Fruit fly (Drosophila melanogaster) whole organism, embryonic: ENCODE results near the gene ATP8B.

Experiments used
- ATbp ChIP-seq: fragments of 200-800 bp; sonication (Bioruptor generic); optimal IDR thresholded peaks from 2 replicates; lab custom pipeline; 2017; ENCODE audit warnings: missing biosample characterization, mild to moderate bottlenecking, missing genetic modification characterization, missing genetic modification reagents
- Atf3 ChIP-seq: fragments of 200-800 bp; sonication (Bioruptor generic); optimal IDR thresholded peaks from 3 replicates; lab custom pipeline; 2016; ENCODE audit warnings: missing biosample characterization, missing genetic modification characterization
- Blimp-1 ChIP-seq: fragments of 200-800 bp; sonication (Bioruptor generic); optimal IDR thresholded peaks from 3 replicates; lab custom pipeline; 2018; ENCODE audit warnings: missing biosample characterization, missing genetic modification characterization, mild to moderate bottlenecking, moderate library complexity, missing genetic modification reagents
- CG11093 ChIP-seq: fragments of 200-800 bp; sonication (Bioruptor generic); IDR thresholded peaks from 3 replicates; pipeline ENCODE4 v1.3.6; 2022; ENCODE audit warnings: missing biosample characterization, missing genetic modification characterization
- CG11695 ChIP-seq: fragments of 200-800 bp; sonication (Bioruptor generic); IDR thresholded peaks from 3 replicates; pipeline ENCODE4 v1.3.6; 2022; ENCODE audit warnings: missing biosample characterization, missing genetic modification characterization
- CG12236 ChIP-seq: fragments of 200-800 bp; sonication (Bioruptor generic); optimal IDR thresholded peaks from 2 replicates; lab custom pipeline; 2016; ENCODE audit warnings: missing biosample characterization, missing genetic modification characterization
- CG14050 ChIP-seq: fragments of 200-800 bp; sonication (Bioruptor generic); IDR thresholded peaks from 3 replicates; pipeline ENCODE4 v1.3.6; 2022; ENCODE audit warnings: missing biosample characterization, missing genetic modification characterization
- CG1603 ChIP-seq: fragments of 200-800 bp; sonication (Bioruptor generic); optimal IDR thresholded peaks from 2 replicates; lab custom pipeline; 2019; ENCODE audit warnings: missing biosample characterization, mild to moderate bottlenecking, missing genetic modification characterization, moderate library complexity
- CG2116 ChIP-seq: fragments of 200-800 bp; sonication (Bioruptor generic); optimal IDR thresholded peaks from 3 replicates; lab custom pipeline; 2018; ENCODE audit warnings: missing biosample characterization, mild to moderate bottlenecking, missing genetic modification characterization
- CG32772 ChIP-seq: fragments of 200-800 bp; sonication (Bioruptor generic); IDR thresholded peaks from 2 replicates; pipeline ENCODE4 v1.3.6; 2022; ENCODE audit warnings: missing biosample characterization, missing genetic modification characterization
- CG3838 ChIP-seq: fragments of 200-800 bp; sonication (Bioruptor generic); optimal IDR thresholded peaks from 3 replicates; lab custom pipeline; 2016; ENCODE audit warnings: missing biosample characterization, missing genetic modification characterization
- CG4282 ChIP-seq: fragments of 200-800 bp; sonication (Bioruptor generic); optimal IDR thresholded peaks from 2 replicates; lab custom pipeline; 2016; ENCODE audit warnings: missing biosample characterization, missing genetic modification characterization
- CG4328 ChIP-seq: fragments of 200-800 bp; sonication (Bioruptor generic); optimal IDR thresholded peaks from 3 replicates; lab custom pipeline; 2017; ENCODE audit warnings: missing biosample characterization, missing genetic modification reagents, missing genetic modification characterization
- CG43689 ChIP-seq: fragments of 200-800 bp; sonication (Bioruptor generic); IDR thresholded peaks from 2 replicates; pipeline ENCODE4 v1.3.6; 2022; ENCODE audit warnings: missing biosample characterization, missing genetic modification characterization
- CG6813 ChIP-seq: fragments of 200-800 bp; sonication (Bioruptor generic); optimal IDR thresholded peaks from 2 replicates; lab custom pipeline; 2017; ENCODE audit warnings: missing biosample characterization, missing genetic modification characterization, mild to moderate bottlenecking, moderate library complexity, missing genetic modification reagents
- CG7745 ChIP-seq: fragments of 200-800 bp; sonication (Bioruptor generic); optimal IDR thresholded peaks from 2 replicates; lab custom pipeline; 2018; ENCODE audit warnings: missing biosample characterization, mild to moderate bottlenecking, missing genetic modification characterization, moderate library complexity
- CG8281 ChIP-seq: fragments of 200-800 bp; sonication (Bioruptor generic); optimal IDR thresholded peaks from 2 replicates; lab custom pipeline; 2018; ENCODE audit warnings: missing biosample characterization, mild to moderate bottlenecking, missing genetic modification characterization, moderate library complexity
- CG9727 ChIP-seq: fragments of 200-800 bp; sonication (Bioruptor generic); optimal IDR thresholded peaks from 3 replicates; lab custom pipeline; 2017; ENCODE audit warnings: missing biosample characterization, mild to moderate bottlenecking, missing genetic modification characterization
- Drgx ChIP-seq: fragments of 200-800 bp; sonication (Bioruptor generic); IDR thresholded peaks from 2 replicates; pipeline ENCODE4 v1.3.6; 2022; ENCODE audit warnings: missing biosample characterization, missing genetic modification characterization
- ERR ChIP-seq: fragments of 200-800 bp; sonication (Bioruptor generic); optimal IDR thresholded peaks from 2 replicates; lab custom pipeline; 2016; ENCODE audit warnings: missing biosample characterization, missing genetic modification characterization
- Fer3 ChIP-seq: fragments of 200-800 bp; sonication (Bioruptor generic); optimal IDR thresholded peaks from 2 replicates; lab custom pipeline; 2018; ENCODE audit warnings: missing biosample characterization, mild to moderate bottlenecking, missing genetic modification characterization, moderate library complexity
- MBD-R2 ChIP-seq: fragments of 200-800 bp; sonication (Bioruptor generic); IDR thresholded peaks from 2 replicates; pipeline ENCODE4 v1.3.6; 2022; ENCODE audit warnings: missing biosample characterization, missing genetic modification characterization
- MTF-1 ChIP-seq: fragments of 200-800 bp; sonication (Bioruptor generic); optimal IDR thresholded peaks from 2 replicates; lab custom pipeline; 2018; ENCODE audit warnings: missing biosample characterization, mild to moderate bottlenecking, missing genetic modification characterization, borderline replicate concordance
- Mes4 ChIP-seq: fragments of 200-800 bp; sonication (Bioruptor generic); optimal IDR thresholded peaks from 2 replicates; lab custom pipeline; 2016; ENCODE audit warnings: missing biosample characterization, missing genetic modification characterization
- NK7.1 ChIP-seq: fragments of 200-800 bp; sonication (Bioruptor generic); optimal IDR thresholded peaks from 3 replicates; lab custom pipeline; 2016; ENCODE audit warnings: missing biosample characterization, missing genetic modification characterization
- Taf1 ChIP-seq: fragments of 200-800 bp; sonication (Bioruptor generic); IDR thresholded peaks from 2 replicates; pipeline ENCODE4 v1.3.6; 2022; ENCODE audit warnings: missing biosample characterization, missing genetic modification characterization
- ab ChIP-seq: fragments of 200-800 bp; sonication (Bioruptor generic); optimal IDR thresholded peaks from 2 replicates; lab custom pipeline; 2016; ENCODE audit warnings: missing biosample characterization, missing genetic modification characterization
- amos ChIP-seq: fragments of 200-800 bp; sonication (Bioruptor generic); IDR thresholded peaks from 2 replicates; pipeline ENCODE4 v1.3.6; 2022; ENCODE audit warnings: missing biosample characterization, missing genetic modification characterization; ENCODE audit not compliant: partially characterized antibody
- az2 ChIP-seq: fragments of 200-800 bp; sonication (Bioruptor generic); optimal IDR thresholded peaks from 3 replicates; lab custom pipeline; 2016; ENCODE audit warnings: missing biosample characterization, missing genetic modification characterization
- bigmax ChIP-seq: fragments of 200-800 bp; sonication (Bioruptor generic); optimal IDR thresholded peaks from 2 replicates; lab custom pipeline; 2018; ENCODE audit warnings: missing biosample characterization, mild to moderate bottlenecking, missing genetic modification characterization
- cas ChIP-seq: fragments of 200-800 bp; sonication (Bioruptor generic); IDR thresholded peaks from 2 replicates; pipeline ENCODE4 v1.3.6; 2022; ENCODE audit warnings: missing biosample characterization, missing genetic modification characterization
- dm ChIP-seq: fragments of 200-800 bp; sonication (Bioruptor generic); optimal IDR thresholded peaks from 3 replicates; lab custom pipeline; 2016; ENCODE audit warnings: missing biosample characterization, missing genetic modification characterization
- dpn ChIP-seq, 2 experiments: fragments of 200-800 bp; sonication (Bioruptor generic); optimal IDR thresholded peaks; 3 replicates each; lab custom pipeline; 2016; ENCODE audit warnings: missing biosample characterization in 2 of 2, missing genetic modification characterization in 2 of 2
- fd3F ChIP-seq: fragments of 200-800 bp; sonication (Bioruptor generic); optimal IDR thresholded peaks from 2 replicates; lab custom pipeline; 2018; ENCODE audit warnings: missing biosample characterization, mild to moderate bottlenecking, missing genetic modification characterization, moderate library complexity
- fu2 ChIP-seq: fragments of 200-800 bp; sonication (Bioruptor generic); optimal IDR thresholded peaks from 2 replicates; lab custom pipeline; 2016; ENCODE audit warnings: missing biosample characterization, missing genetic modification characterization
- ham ChIP-seq: fragments of 200-800 bp; sonication (Bioruptor generic); IDR thresholded peaks from 2 replicates; pipeline ENCODE4 v1.3.6; 2022; ENCODE audit warnings: missing biosample characterization, missing genetic modification characterization
- ind ChIP-seq: fragments of 200-800 bp; sonication (Bioruptor generic); optimal IDR thresholded peaks from 3 replicates; lab custom pipeline; 2016; ENCODE audit warnings: missing biosample characterization, missing genetic modification characterization
- inv ChIP-seq: fragments of 200-800 bp; sonication (Bioruptor generic); IDR thresholded peaks from 2 replicates; pipeline ENCODE4 v1.3.6; 2022; ENCODE audit warnings: missing biosample characterization, missing genetic modification characterization; ENCODE audit not compliant: partially characterized antibody
- kay ChIP-seq: fragments of 200-800 bp; sonication (Bioruptor generic); optimal IDR thresholded peaks from 2 replicates; lab custom pipeline; 2016; ENCODE audit warnings: missing biosample characterization, missing genetic modification characterization
- knrl ChIP-seq: fragments of 200-800 bp; sonication (Bioruptor generic); IDR thresholded peaks from 3 replicates; pipeline ENCODE4 v1.3.6; 2022; ENCODE audit warnings: missing biosample characterization, missing genetic modification characterization; ENCODE audit not compliant: partially characterized antibody
- lab ChIP-seq: fragments of 200-800 bp; sonication (Bioruptor generic); optimal IDR thresholded peaks from 3 replicates; lab custom pipeline; 2017; ENCODE audit warnings: missing biosample characterization, missing genetic modification characterization, mild to moderate bottlenecking, moderate library complexity, missing genetic modification reagents
- maf-S ChIP-seq: fragments of 200-800 bp; sonication (Bioruptor generic); optimal IDR thresholded peaks from 2 replicates; lab custom pipeline; 2016; ENCODE audit warnings: missing biosample characterization, missing genetic modification characterization
- onecut ChIP-seq: fragments of 200-800 bp; sonication (Bioruptor generic); IDR thresholded peaks from 2 replicates; pipeline ENCODE4 v1.3.6; 2022; ENCODE audit warnings: missing biosample characterization, missing genetic modification characterization
- otp ChIP-seq: fragments of 200-800 bp; sonication (Bioruptor generic); IDR thresholded peaks from 3 replicates; pipeline ENCODE4, ENCODE4 v1.3.6; 2022; ENCODE audit warnings: missing biosample characterization, missing genetic modification characterization
- pfk ChIP-seq: fragments of 200-800 bp; sonication (Bioruptor generic); optimal IDR thresholded peaks from 2 replicates; lab custom pipeline; 2018; ENCODE audit warnings: missing biosample characterization, mild to moderate bottlenecking, missing genetic modification characterization, moderate library complexity
- repo ChIP-seq: fragments of 200-800 bp; sonication (Bioruptor generic); optimal IDR thresholded peaks from 2 replicates; lab custom pipeline; 2016; ENCODE audit warnings: missing biosample characterization, missing genetic modification characterization
- sens ChIP-seq: fragments of 200-800 bp; sonication (Bioruptor generic); peaks from one replicate; lab custom pipeline; 2016; ENCODE audit warnings: missing biosample characterization, missing genetic modification characterization
- seq ChIP-seq: fragments of 200-800 bp; sonication (Bioruptor generic); IDR thresholded peaks from 2 replicates; pipeline ENCODE4 v1.3.6; 2022; ENCODE audit warnings: missing biosample characterization, missing genetic modification characterization
- tll ChIP-seq, 2 experiments: fragments of 200-800 bp in 1 of 2; fragments of >200 bp in 1 of 2; sonication (Bioruptor generic) in 1 of 2; optimal IDR thresholded peaks; 2 replicates each; lab custom pipeline; 2017 to 2019; ENCODE audit warnings: missing biosample characterization in 2 of 2, missing genetic modification characterization in 2 of 2, mild to moderate bottlenecking in 1 of 2, moderate library complexity in 1 of 2
- wor ChIP-seq: fragments of 200-800 bp; sonication (Bioruptor generic); IDR thresholded peaks from 2 replicates; pipeline ENCODE4 v1.3.6; 2022; ENCODE audit warnings: missing biosample characterization, missing genetic modification characterization
- zfh1 ChIP-seq: fragments of 200-800 bp; sonication (Bioruptor generic); IDR thresholded peaks from 3 replicates; pipeline ENCODE4 v1.3.6; 2022; ENCODE audit warnings: missing biosample characterization, missing genetic modification characterization

ATP8B gene

dm6 chr3R:12121161-12121560 is 30.7 kb upstream of the ATP8B start (continued):
- TF ChIP-seq knrl (GFP tag; lab: Robert Waterston, UW): peak; percentile 72
- TF ChIP-seq CG2116 (GFP tag; lab: Kevin White, UChicago): peak; percentile 70
- TF ChIP-seq CG43689 (GFP tag; lab: Robert Waterston, UW): peak; percentile 85
- TF ChIP-seq repo (GFP tag; lab: Kevin White, UChicago): peak; percentile 86
- peak; percentile 83 for TF ChIP-seq NK7.1 (GFP tag; lab: Kevin White, UChicago)
- peak; percentile 66 for TF ChIP-seq Drgx (GFP tag; lab: Robert Waterston, UW)
- TF ChIP-seq maf-S (GFP tag; lab: Kevin White, UChicago): peak; percentile 94
- peak; percentile 66 for TF ChIP-seq CG3838
- peak; percentile 83 for TF ChIP-seq CG9727 (GFP tag; lab: Kevin White, UChicago)
- TF ChIP-seq onecut: peak; percentile 90
- TF ChIP-seq Mes4 (GFP tag; lab: Kevin White, UChicago): peak; percentile 90
- TF ChIP-seq CG11093 (GFP tag; lab: Robert Waterston, UW): peak; percentile 73
- peak; percentile 77 for TF ChIP-seq CG4282
- peak; percentile 78 for TF ChIP-seq fd3F
- peak; percentile 96 for TF ChIP-seq zfh1
- TF ChIP-seq seq: peak; percentile 73
- peak; percentile 96 for TF ChIP-seq otp (GFP tag; lab: Robert Waterston, UW)
- peak; percentile 90 for TF ChIP-seq MBD-R2 (GFP tag; lab: Robert Waterston, UW)
- peak; percentile 90 for TF ChIP-seq Atf3 (GFP tag; lab: Kevin White, UChicago)
- peak; percentile 76 for TF ChIP-seq wor (GFP tag; lab: Robert Waterston, UW)
- TF ChIP-seq Taf1: peak; percentile 75; the same call in 1 of the 2 replicates
- peak; percentile 66 for TF ChIP-seq ERR (GFP tag; lab: Kevin White, UChicago)
- TF ChIP-seq CG1603 (tag; lab: Kevin White, UChicago): peak; percentile 93
- TF ChIP-seq kay (GFP tag; lab: Kevin White, UChicago): peak; percentile 56
- peak; percentile 90 for TF ChIP-seq lab (GFP tag; lab: Kevin White, UChicago)
- TF ChIP-seq CG8281: peak; percentile 71
- TF ChIP-seq CG6813 (GFP tag; lab: Kevin White, UChicago): peak; percentile 79
- peak; percentile 67 for TF ChIP-seq ab (GFP tag; lab: Kevin White, UChicago)
- peak; percentile 93 for TF ChIP-seq ham (GFP tag; lab: Robert Waterston, UW)
- TF ChIP-seq tll (GFP tag; optimal IDR thresholded peaks at IDR 0.05; lab: Kevin White, UChicago): peak in 1 of 2 experiments; percentile 29
- TF ChIP-seq CG7745 (tag; lab: Kevin White, UChicago): no peak
- TF ChIP-seq cas (GFP tag; lab: Robert Waterston, UW): peak; percentile 81
- TF ChIP-seq Fer3 (tag; lab: Kevin White, UChicago): peak; percentile 89
- peak; percentile 81 for TF ChIP-seq CG12236 (GFP tag; lab: Kevin White, UChicago)
- TF ChIP-seq pfk (GFP tag; lab: Kevin White, UChicago): peak; percentile 52
- peak; percentile 88 for TF ChIP-seq CG4328
- TF ChIP-seq ATbp: peak; percentile 88
- peak; percentile 91 for TF ChIP-seq ind (GFP tag; lab: Kevin White, UChicago)
- TF ChIP-seq amos (GFP tag; lab: Robert Waterston, UW): peak; percentile 53
- peak; percentile 85 for TF ChIP-seq dm (GFP tag; lab: Kevin White, UChicago)
- peak; percentile 83 to 94 for TF ChIP-seq dpn (GFP tag; optimal IDR thresholded peaks at IDR 0.05; lab: Kevin White, UChicago)
- peak; percentile 71; the same call in 2 of the 3 replicates for TF ChIP-seq CG11695 (GFP tag; lab: Robert Waterston, UW)
- TF ChIP-seq sens: peak; percentile 96
- TF ChIP-seq bigmax: peak; percentile 62
- TF ChIP-seq fu2: peak; percentile 91
- TF ChIP-seq CG32772 (GFP tag; lab: Robert Waterston, UW): peak; percentile 96
- TF ChIP-seq Blimp-1 (GFP tag; lab: Kevin White, UChicago): peak; percentile 70
- TF ChIP-seq CG14050 (GFP tag; lab: Robert Waterston, UW): peak; percentile 86
- TF ChIP-seq az2: peak; percentile 89
- peak; percentile 33; the same call in 1 of the 2 replicates for TF ChIP-seq inv (GFP tag; lab: Robert Waterston, UW)
- TF ChIP-seq MTF-1 (GFP tag; lab: Kevin White, UChicago): peak; percentile 80
